Worm (Caenorhabditis elegans): ENCODE data around the gene Y38H6C.16.

ce11 chrV:20552971-20553370 is 13.8 kb upstream of the Y38H6C.16 start, which contains the start of gene vmo-1:
- TF ChIP-seq lin-39 (tag; optimal IDR thresholded peaks at IDR 0.05) (no peak), snpc-4 (tag; optimal IDR thresholded peaks at IDR 0.05) (no peak), ztf-4 (tag; optimal IDR thresholded peaks at IDR 0.05) (no peak), lin-13 (GFP tag; optimal IDR thresholded peaks at IDR 0.05) (no peak), aly-2 (tag; optimal IDR thresholded peaks at IDR 0.05) (no peak), tbx-2 (tag; optimal IDR thresholded peaks at IDR 0.05) (no peak), fkh-10 (GFP tag; optimal IDR thresholded peaks at IDR 0.05) (no peak), ama-1 (optimal IDR thresholded peaks at IDR 0.05) (no peak), unc-62 (GFP tag; optimal IDR thresholded peaks at IDR 0.05) (no peak), mdl-1 (tag; optimal IDR thresholded peaks at IDR 0.05) (no peak), ets-5 (GFP tag; IDR thresholded peaks at IDR 0.05) (no peak)
